Worm (Caenorhabditis elegans) whole organism, L3 larva: Measurements from ENCODE around the gene dro-1.

ENCODE experiments used
- R02D3.7 ChIP-seq: fragments of 150-350 bp; optimal IDR thresholded peaks from 2 replicates; lab custom pipeline; 2014; ENCODE audit warnings: missing biosample characterization, missing genetic modification characterization
- ZK546.5 ChIP-seq: sonication (generic microtip); optimal IDR thresholded peaks from 2 replicates; lab custom pipeline; 2017; ENCODE audit warnings: missing biosample characterization, missing genetic modification characterization
- aly-2 ChIP-seq: fragments of 150-350 bp; optimal IDR thresholded peaks from 2 replicates; lab custom pipeline; 2014; ENCODE audit warnings: missing biosample characterization, missing genetic modification characterization
- ama-1 ChIP-seq: fragments of 150-350 bp; optimal IDR thresholded peaks from 2 replicates; lab custom pipeline; 2018
- ceh-16 ChIP-seq: sonication (generic microtip); optimal IDR thresholded peaks from 2 replicates; lab custom pipeline; 2017; ENCODE audit warnings: missing biosample characterization, missing genetic modification characterization
- ceh-28 ChIP-seq: fragments of 150-350 bp; optimal IDR thresholded peaks from 2 replicates; lab custom pipeline; 2014; ENCODE audit warnings: missing biosample characterization, missing genetic modification reagents, missing genetic modification characterization
- ceh-82 ChIP-seq: fragments of 150-350 bp; optimal IDR thresholded peaks from 2 replicates; lab custom pipeline; 2014; ENCODE audit warnings: missing biosample characterization, missing genetic modification characterization
- ceh-9 ChIP-seq: sonication (generic microtip); optimal IDR thresholded peaks from 2 replicates; lab custom pipeline; 2018; ENCODE audit warnings: missing biosample characterization, missing genetic modification characterization
- daf-12 ChIP-seq: fragments of 150-350 bp; optimal IDR thresholded peaks from 2 replicates; lab custom pipeline; 2014; ENCODE audit warnings: missing biosample characterization, missing genetic modification reagents, missing genetic modification characterization
- egl-27 ChIP-seq: sonication (generic microtip); optimal IDR thresholded peaks from 4 replicates; lab custom pipeline; 2017; ENCODE audit warnings: missing biosample characterization, missing genetic modification reagents, missing genetic modification characterization
- egl-5 ChIP-seq: fragments of 150-350 bp; optimal IDR thresholded peaks from 2 replicates; lab custom pipeline; 2017; ENCODE audit warnings: missing biosample characterization, missing genetic modification reagents, missing genetic modification characterization, inconsistent platforms
- elt-1 ChIP-seq: fragments of 150-350 bp; optimal IDR thresholded peaks from 2 replicates; lab custom pipeline; 2014; ENCODE audit warnings: missing biosample characterization, missing genetic modification characterization
- elt-2 ChIP-seq: sonication (generic microtip); optimal IDR thresholded peaks from 2 replicates; lab custom pipeline; 2016; ENCODE audit warnings: missing genetic modification reagents, mild to moderate bottlenecking, missing genetic modification characterization, missing compliant biosample characterization
- elt-3 ChIP-seq, 3 experiments: fragments of 150-350 bp in 1 of 3; sonication (generic microtip) in 2 of 3; optimal IDR thresholded peaks; 2 replicates in 2 of 3; 4 replicates in 1 of 3; lab custom pipeline; 2014 to 2017; ENCODE audit warnings: missing biosample characterization in 3 of 3, missing genetic modification characterization in 3 of 3
- eor-1 ChIP-seq, 2 experiments: fragments of 150-350 bp; optimal IDR thresholded peaks; 2 replicates each; lab custom pipeline; 2014 to 2018; ENCODE audit warnings: missing biosample characterization in 2 of 2, missing genetic modification characterization in 2 of 2
- fkh-10 ChIP-seq: sonication (generic microtip); optimal IDR thresholded peaks from 2 replicates; lab custom pipeline; 2017; ENCODE audit warnings: missing biosample characterization, missing genetic modification reagents, missing genetic modification characterization
- fkh-2 ChIP-seq: fragments of 150-350 bp; optimal IDR thresholded peaks from 2 replicates; lab custom pipeline; 2014; ENCODE audit warnings: missing biosample characterization, missing genetic modification reagents, missing genetic modification characterization
- hmg-11 ChIP-seq: sonication (generic microtip); optimal IDR thresholded peaks from 2 replicates; lab custom pipeline; 2016; ENCODE audit warnings: missing genetic modification characterization, missing compliant biosample characterization
- jun-1 ChIP-seq: fragments of 150-350 bp; optimal IDR thresholded peaks from 2 replicates; lab custom pipeline; 2014; ENCODE audit warnings: missing biosample characterization, missing genetic modification reagents, missing genetic modification characterization
- lin-15B ChIP-seq: fragments of 150-350 bp; optimal IDR thresholded peaks from 2 replicates; lab custom pipeline; 2014; ENCODE audit warnings: missing biosample characterization, missing genetic modification characterization
- lin-39 ChIP-seq: fragments of 150-350 bp; optimal IDR thresholded peaks from 2 replicates; lab custom pipeline; 2018; ENCODE audit warnings: missing biosample characterization, missing genetic modification reagents, missing genetic modification characterization
- lsy-12 ChIP-seq: sonication (generic microtip); optimal IDR thresholded peaks from 2 replicates; lab custom pipeline; 2016; ENCODE audit warnings: mild to moderate bottlenecking, missing genetic modification characterization, missing compliant biosample characterization
- mdl-1 ChIP-seq: fragments of 150-350 bp; optimal IDR thresholded peaks from 2 replicates; lab custom pipeline; 2014; ENCODE audit warnings: missing biosample characterization, missing genetic modification characterization
- mml-1 ChIP-seq: fragments of 150-350 bp; sonication (generic microtip); optimal IDR thresholded peaks from 3 replicates; lab custom pipeline; 2014; ENCODE audit warnings: missing biosample characterization, missing genetic modification characterization
- nfya-1 ChIP-seq: sonication (generic microtip); optimal IDR thresholded peaks from 2 replicates; lab custom pipeline; 2017; ENCODE audit warnings: missing genetic modification characterization, mild to moderate bottlenecking, missing compliant biosample characterization, antibody characterized with exemption, moderate library complexity; ENCODE audit not compliant: insufficient read depth
- nhr-11 ChIP-seq: fragments of 150-350 bp; optimal IDR thresholded peaks from 2 replicates; lab custom pipeline; 2014; ENCODE audit warnings: missing biosample characterization, missing genetic modification characterization
- nhr-12 ChIP-seq: fragments of 150-350 bp; optimal IDR thresholded peaks from 2 replicates; lab custom pipeline; 2014; ENCODE audit warnings: missing biosample characterization, missing genetic modification characterization
- nhr-23 ChIP-seq: fragments of 150-350 bp; optimal IDR thresholded peaks from 2 replicates; lab custom pipeline; 2014; ENCODE audit warnings: missing biosample characterization, missing genetic modification reagents, missing genetic modification characterization
- nhr-25 ChIP-seq: sonication (generic microtip); optimal IDR thresholded peaks from 2 replicates; lab custom pipeline; 2017; ENCODE audit warnings: missing biosample characterization, missing genetic modification characterization
- nhr-28 ChIP-seq: fragments of 150-350 bp; optimal IDR thresholded peaks from 2 replicates; lab custom pipeline; 2014; ENCODE audit warnings: missing biosample characterization, missing genetic modification characterization
- nhr-43 ChIP-seq: sonication (generic microtip); optimal IDR thresholded peaks from 2 replicates; lab custom pipeline; 2016; ENCODE audit warnings: mild to moderate bottlenecking, missing genetic modification characterization, missing compliant biosample characterization; ENCODE audit not compliant: poor library complexity, severe bottlenecking
- nhr-76 ChIP-seq: fragments of 150-350 bp; sonication (generic microtip); optimal IDR thresholded peaks from 5 replicates; lab custom pipeline; 2014; ENCODE audit warnings: missing biosample characterization, missing genetic modification characterization
- pha-4 ChIP-seq: fragments of 150-350 bp; optimal IDR thresholded peaks from 2 replicates; lab custom pipeline; 2014; ENCODE audit warnings: missing biosample characterization, missing genetic modification reagents, missing genetic modification characterization
- sea-2 ChIP-seq: fragments of 150-350 bp; sonication (generic microtip); optimal IDR thresholded peaks from 4 replicates; lab custom pipeline; 2014; ENCODE audit warnings: missing biosample characterization, missing genetic modification reagents, missing genetic modification characterization
- skn-1 ChIP-seq: fragments of 150-350 bp; optimal IDR thresholded peaks from 2 replicates; lab custom pipeline; 2014; ENCODE audit warnings: missing biosample characterization, missing genetic modification characterization
- snpc-4 ChIP-seq: fragments of 150-350 bp; optimal IDR thresholded peaks from 2 replicates; lab custom pipeline; 2014; ENCODE audit warnings: missing biosample characterization, missing genetic modification characterization
- tbx-2 ChIP-seq: sonication (generic microtip); optimal IDR thresholded peaks from 2 replicates; lab custom pipeline; 2016; ENCODE audit warnings: mild to moderate bottlenecking, missing genetic modification characterization, missing compliant biosample characterization
- unc-62 ChIP-seq: fragments of 150-350 bp; sonication (generic microtip); optimal IDR thresholded peaks from 4 replicates; lab custom pipeline; 2014; ENCODE audit warnings: missing biosample characterization, missing genetic modification reagents, missing genetic modification characterization
- zag-1 ChIP-seq: fragments of 150-350 bp; optimal IDR thresholded peaks from 2 replicates; lab custom pipeline; 2014; ENCODE audit warnings: missing biosample characterization, missing genetic modification characterization
- ztf-11 ChIP-seq: fragments of 150-350 bp; optimal IDR thresholded peaks from 2 replicates; lab custom pipeline; 2014; ENCODE audit warnings: missing biosample characterization, missing genetic modification characterization

Gene dro-1

DNA sequence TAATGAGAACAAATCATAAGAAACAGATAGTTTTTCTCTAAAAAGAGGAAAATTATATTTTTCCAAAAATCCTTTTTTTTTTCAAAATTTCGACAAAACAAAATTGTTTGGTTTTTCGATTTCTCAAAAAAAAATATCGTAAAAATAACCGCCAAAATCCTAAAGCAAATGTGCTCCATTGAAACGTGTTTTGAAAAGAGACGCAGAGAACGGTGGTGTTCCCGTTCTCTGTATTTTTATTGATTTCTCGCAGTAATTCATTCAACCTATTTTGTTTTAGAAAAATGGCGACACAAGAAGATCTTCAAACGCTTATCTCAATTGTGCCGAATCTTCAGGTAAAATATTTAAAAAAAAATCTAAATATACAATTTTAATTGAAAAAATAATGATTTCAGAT lies 28.7 kb upstream of the dro-1 start, which contains the start of gene Y43F4B.10:
Y43F4B.10 (plus strand) TSS at position 281 of the 400 bp plus-strand sequence.
- no peak for TF ChIP-seq eor-1 (tag; optimal IDR thresholded peaks at IDR 0.05; lab: Kevin White, UChicago)
- TF ChIP-seq nhr-25 (tag; lab: Kevin White, UChicago): peak; percentile 16
- peak; percentile 69 for TF ChIP-seq pha-4 (tag; lab: Kevin White, UChicago)
- peak; percentile 55 for TF ChIP-seq nfya-1 (tag; lab: Kevin White, UChicago)
- TF ChIP-seq lin-15B (tag; lab: Kevin White, UChicago): peak; percentile 46
- TF ChIP-seq egl-27 (tag; lab: Kevin White, UChicago): no peak
- no peak for TF ChIP-seq tbx-2 (tag; lab: Kevin White, UChicago)
- TF ChIP-seq nhr-23 (tag; lab: Kevin White, UChicago): peak; percentile 64
- peak; percentile 34 for TF ChIP-seq ceh-28 (tag; lab: Kevin White, UChicago)
- TF ChIP-seq nhr-11: no peak
- no peak for TF ChIP-seq ZK546.5
- no peak for TF ChIP-seq lin-39 (tag; lab: Kevin White, UChicago)

- TF ChIP-seq aly-2 (tag; lab: Kevin White, UChicago): no peak
- TF ChIP-seq nhr-28: no peak
- TF ChIP-seq R02D3.7 (tag; lab: Kevin White, UChicago): no peak
- TF ChIP-seq mdl-1 (tag; lab: Kevin White, UChicago): no peak
- TF ChIP-seq nhr-25 (tag; lab: Kevin White, UChicago): no peak
- TF ChIP-seq elt-1: no peak
- no peak for TF ChIP-seq lsy-12 (tag; lab: Kevin White, UChicago)
- TF ChIP-seq lin-39 (tag; lab: Kevin White, UChicago): no peak
- TF ChIP-seq skn-1 (tag; lab: Kevin White, UChicago): no peak
- TF ChIP-seq ceh-16 (tag; lab: Kevin White, UChicago): no peak
- TF ChIP-seq fkh-10: no peak
- TF ChIP-seq unc-62 (GFP tag; lab: Kevin White, UChicago): no peak
- TF ChIP-seq nhr-11: no peak
- no peak for TF ChIP-seq egl-5 (tag; lab: Kevin White, UChicago)
- TF ChIP-seq hmg-11 (tag; lab: Kevin White, UChicago): no peak
- TF ChIP-seq nhr-76 (tag; lab: Kevin White, UChicago): no peak
- TF ChIP-seq nhr-43 (tag; lab: Kevin White, UChicago): no peak
- no peak for TF ChIP-seq snpc-4
- TF ChIP-seq nhr-23 (tag; lab: Kevin White, UChicago): no peak
- TF ChIP-seq ztf-11 (tag; lab: Kevin White, UChicago): no peak
Observed at ce11 chrIII:13314636-13315035, 27.8 kb upstream of the dro-1 start.

DNA sequence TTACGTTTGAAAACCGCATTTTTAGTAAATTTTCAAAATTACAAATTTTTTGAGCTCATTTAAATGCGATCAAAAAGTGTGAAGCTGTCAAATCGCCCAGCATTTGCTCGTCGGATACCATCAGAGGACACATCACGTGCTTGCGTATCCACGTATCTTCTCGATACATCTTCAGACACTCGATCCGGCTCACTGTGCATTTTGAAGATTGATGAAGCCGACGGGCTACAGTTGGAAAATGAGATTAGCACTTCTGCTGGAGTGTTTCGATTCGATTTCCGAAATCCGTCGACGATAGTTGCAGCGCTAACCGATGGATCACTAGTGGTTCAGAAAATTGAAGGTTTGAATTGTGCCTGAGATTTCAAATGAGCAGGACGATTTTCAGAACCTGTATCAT lies 27.4 kb upstream of the dro-1 start, which contains the start of gene dph-7:
dph-7 (plus strand) TSS at position 53 of the 400 bp plus-strand sequence.
- TF ChIP-seq nhr-23 (tag; lab: Kevin White, UChicago) (no peak), ceh-9 (tag; lab: Kevin White, UChicago) (no peak), nhr-12 (tag; lab: Kevin White, UChicago) (no peak), sea-2 (GFP tag; lab: Kevin White, UChicago) (no peak), nhr-76 (tag; lab: Kevin White, UChicago) (no peak), pha-4 (tag; lab: Kevin White, UChicago) (no peak), R02D3.7 (tag; lab: Kevin White, UChicago) (no peak), nhr-11 (no peak), ZK546.5 (no peak), ceh-82 (tag; lab: Kevin White, UChicago) (no peak)
- TF ChIP-seq, all 47 proteins: peak for 0

DNA sequence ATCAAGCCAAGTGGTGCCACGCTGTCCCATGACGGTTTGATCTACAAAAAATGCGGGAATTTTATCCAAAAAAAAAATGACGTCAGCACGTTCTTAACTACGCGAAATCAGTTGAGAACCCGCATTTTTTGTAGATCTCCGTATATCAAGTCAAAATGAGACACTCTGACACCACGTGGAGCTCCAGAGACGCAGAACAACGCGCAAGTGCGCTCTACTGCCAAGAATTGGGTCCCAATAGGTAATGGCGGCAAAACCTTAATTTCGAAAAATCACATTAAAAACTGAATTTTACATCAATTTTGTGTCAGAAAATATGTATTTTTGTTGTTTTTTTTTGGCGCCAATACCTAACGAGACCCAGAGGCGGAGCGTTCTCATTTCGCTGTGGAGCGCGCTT lies 25.5 kb upstream of the dro-1 start:
- TF ChIP-seq hmg-11 (tag; lab: Kevin White, UChicago): no peak
- TF ChIP-seq fkh-2 (tag; lab: Kevin White, UChicago): no peak
- no peak for TF ChIP-seq lsy-12 (tag; lab: Kevin White, UChicago)
- TF ChIP-seq ceh-82 (tag; lab: Kevin White, UChicago): no peak
- TF ChIP-seq eor-1 (tag; optimal IDR thresholded peaks at IDR 0.05; lab: Kevin White, UChicago): no peak
- TF ChIP-seq lin-39 (tag; lab: Kevin White, UChicago): no peak
- TF ChIP-seq jun-1 (tag; lab: Kevin White, UChicago): no peak
- TF ChIP-seq lin-15B (tag; lab: Kevin White, UChicago): no peak
- TF ChIP-seq pha-4 (tag; lab: Kevin White, UChicago): no peak
- TF ChIP-seq tbx-2 (tag; lab: Kevin White, UChicago): no peak
- TF ChIP-seq sea-2 (GFP tag; lab: Kevin White, UChicago): no peak
- no peak for TF ChIP-seq unc-62 (GFP tag; lab: Kevin White, UChicago)
- TF ChIP-seq daf-12 (tag; lab: Kevin White, UChicago): no peak
- no peak for TF ChIP-seq egl-27 (tag; lab: Kevin White, UChicago)
- TF ChIP-seq elt-2 (tag; lab: Kevin White, UChicago): no peak
- no peak for TF ChIP-seq ama-1
- no peak for TF ChIP-seq elt-3 (tag; optimal IDR thresholded peaks at IDR 0.05; lab: Kevin White, UChicago)
- TF ChIP-seq egl-5 (tag; lab: Kevin White, UChicago): no peak
- TF ChIP-seq mml-1: no peak
- TF ChIP-seq zag-1 (tag; lab: Kevin White, UChicago): no peak
